Worm (Caenorhabditis elegans) whole organism, early embryonic: Measurements from ENCODE around the gene srb-13.

Source experiments
- B0310.2 ChIP-seq: sonication (generic microtip); optimal IDR thresholded peaks from 2 replicates; lab custom pipeline; 2016; ENCODE audit warnings: mild to moderate bottlenecking, missing genetic modification characterization, missing compliant biosample characterization
- ceh-13 ChIP-seq: fragments of 200-800 bp; sonication (Bioruptor generic); optimal IDR thresholded peaks from 2 replicates; lab custom pipeline; 2018; ENCODE audit warnings: mild to moderate bottlenecking, missing genetic modification characterization, missing compliant biosample characterization
- sea-1 ChIP-seq: fragments of 200-800 bp; sonication (Bioruptor generic); conservative IDR thresholded peaks from 2 replicates; pipeline ENCODE4 v1.3.6; 2022; ENCODE audit warnings: missing genetic modification characterization, missing compliant biosample characterization
- tbx-11 ChIP-seq: fragments of 200-800 bp; sonication (Bioruptor generic); IDR thresholded peaks from 2 replicates; pipeline ENCODE4 v1.3.6; 2022; ENCODE audit warnings: missing genetic modification characterization, missing compliant biosample characterization

- TF ChIP-seq ceh-13 (GFP tag; lab: Kevin White, UChicago), result no peak
- no peak for TF ChIP-seq B0310.2
- no peak for TF ChIP-seq sea-1
- TF ChIP-seq tbx-11 (GFP tag; lab: Robert Waterston, UW), result no peak
Observed at ce11 chrII:5201922-5202562, 44.6 kb upstream of the srb-13 start.
